Worm (Caenorhabditis elegans): ENCODE measurements around the gene H05C05.1.

ce11 chrIII:2952437-2952836, 5.5 kb downstream of the H05C05.1 start:
- TF ChIP-seq nfya-1 (tag; optimal IDR thresholded peaks at IDR 0.05) (no peak), F13H6.1 (tag; optimal IDR thresholded peaks at IDR 0.05) (no peak), pha-4 (tag; optimal IDR thresholded peaks at IDR 0.05) (no peak), ama-1 (optimal IDR thresholded peaks at IDR 0.05) (no peak), ceh-30 (tag; optimal IDR thresholded peaks at IDR 0.05) (no peak), ceh-22 (tag; optimal IDR thresholded peaks at IDR 0.05) (no peak), ets-4 (tag; optimal IDR thresholded peaks at IDR 0.05) (no peak), pag-3 (tag; optimal IDR thresholded peaks at IDR 0.05; ENCODE audit: borderline replicate concordance) (no peak), ceh-9 (tag; optimal IDR thresholded peaks at IDR 0.05) (no peak)
